Worm (Caenorhabditis elegans): Measurements from ENCODE around the gene ttbk-6.
"Not testable (repeated sequence)": the region's sequence is repeated elsewhere in the genome, so short reads cannot be mapped to it uniquely, and the experiment has no call there.

ce11 chrIII:5062406-5062805 is 12.1 kb upstream of the ttbk-6 start, which contains the start of gene C45G9.4:
- not testable (repeated sequence) for TF ChIP-seq ref-1 (GFP tag; conservative IDR thresholded peaks at IDR 0.05); klf-2 (GFP tag; conservative IDR thresholded peaks at IDR 0.05); cog-1 (tag; optimal IDR thresholded peaks at IDR 0.05); flt-1 (GFP tag; IDR thresholded peaks at IDR 0.05); tab-1 (GFP tag; IDR thresholded peaks at IDR 0.05); ztf-23 (GFP tag; IDR thresholded peaks at IDR 0.05); T22C8.4 (GFP tag; IDR thresholded peaks at IDR 0.05)

Measured in whole organism, midembryonic.